Worm (Caenorhabditis elegans) whole organism, L3 larva: ENCODE results near the gene natb-1.

Experiments
- R02D3.7 ChIP-seq: fragments of 150-350 bp; optimal IDR thresholded peaks from 2 replicates; lab custom pipeline; 2014; ENCODE audit warnings: missing biosample characterization, missing genetic modification characterization
- aly-2 ChIP-seq: fragments of 150-350 bp; optimal IDR thresholded peaks from 2 replicates; lab custom pipeline; 2014; ENCODE audit warnings: missing biosample characterization, missing genetic modification characterization
- ama-1 ChIP-seq: fragments of 150-350 bp; optimal IDR thresholded peaks from 2 replicates; lab custom pipeline; 2018
- ceh-28 ChIP-seq: fragments of 150-350 bp; optimal IDR thresholded peaks from 2 replicates; lab custom pipeline; 2014; ENCODE audit warnings: missing biosample characterization, missing genetic modification reagents, missing genetic modification characterization
- ceh-9 ChIP-seq: sonication (generic microtip); optimal IDR thresholded peaks from 2 replicates; lab custom pipeline; 2018; ENCODE audit warnings: missing biosample characterization, missing genetic modification characterization
- daf-12 ChIP-seq: fragments of 150-350 bp; optimal IDR thresholded peaks from 2 replicates; lab custom pipeline; 2014; ENCODE audit warnings: missing biosample characterization, missing genetic modification reagents, missing genetic modification characterization
- egl-27 ChIP-seq: sonication (generic microtip); optimal IDR thresholded peaks from 4 replicates; lab custom pipeline; 2017; ENCODE audit warnings: missing biosample characterization, missing genetic modification reagents, missing genetic modification characterization
- egl-5 ChIP-seq: fragments of 150-350 bp; optimal IDR thresholded peaks from 2 replicates; lab custom pipeline; 2017; ENCODE audit warnings: missing biosample characterization, missing genetic modification reagents, missing genetic modification characterization, inconsistent platforms
- elt-1 ChIP-seq: fragments of 150-350 bp; optimal IDR thresholded peaks from 2 replicates; lab custom pipeline; 2014; ENCODE audit warnings: missing biosample characterization, missing genetic modification characterization
- elt-2 ChIP-seq: sonication (generic microtip); optimal IDR thresholded peaks from 2 replicates; lab custom pipeline; 2016; ENCODE audit warnings: missing genetic modification reagents, mild to moderate bottlenecking, missing genetic modification characterization, missing compliant biosample characterization
- elt-3 ChIP-seq, 3 experiments: fragments of 150-350 bp in 1 of 3; sonication (generic microtip) in 2 of 3; optimal IDR thresholded peaks; 2 replicates in 2 of 3; 4 replicates in 1 of 3; lab custom pipeline; 2014 to 2017; ENCODE audit warnings: missing biosample characterization in 3 of 3, missing genetic modification characterization in 3 of 3
- eor-1 ChIP-seq, 2 experiments: fragments of 150-350 bp; optimal IDR thresholded peaks; 2 replicates each; lab custom pipeline; 2014 to 2018; ENCODE audit warnings: missing biosample characterization in 2 of 2, missing genetic modification characterization in 2 of 2
- fkh-10 ChIP-seq: sonication (generic microtip); optimal IDR thresholded peaks from 2 replicates; lab custom pipeline; 2017; ENCODE audit warnings: missing biosample characterization, missing genetic modification reagents, missing genetic modification characterization
- fos-1 ChIP-seq: fragments of 150-350 bp; optimal IDR thresholded peaks from 2 replicates; lab custom pipeline; 2014; ENCODE audit warnings: missing biosample characterization, missing genetic modification characterization
- hmg-11 ChIP-seq: sonication (generic microtip); optimal IDR thresholded peaks from 2 replicates; lab custom pipeline; 2016; ENCODE audit warnings: missing genetic modification characterization, missing compliant biosample characterization
- lin-15B ChIP-seq: fragments of 150-350 bp; optimal IDR thresholded peaks from 2 replicates; lab custom pipeline; 2014; ENCODE audit warnings: missing biosample characterization, missing genetic modification characterization
- mdl-1 ChIP-seq: fragments of 150-350 bp; optimal IDR thresholded peaks from 2 replicates; lab custom pipeline; 2014; ENCODE audit warnings: missing biosample characterization, missing genetic modification characterization
- nfya-1 ChIP-seq: sonication (generic microtip); optimal IDR thresholded peaks from 2 replicates; lab custom pipeline; 2017; ENCODE audit warnings: missing genetic modification characterization, mild to moderate bottlenecking, missing compliant biosample characterization, antibody characterized with exemption, moderate library complexity; ENCODE audit not compliant: insufficient read depth
- nhr-11 ChIP-seq: fragments of 150-350 bp; optimal IDR thresholded peaks from 2 replicates; lab custom pipeline; 2014; ENCODE audit warnings: missing biosample characterization, missing genetic modification characterization
- nhr-23 ChIP-seq: fragments of 150-350 bp; optimal IDR thresholded peaks from 2 replicates; lab custom pipeline; 2014; ENCODE audit warnings: missing biosample characterization, missing genetic modification reagents, missing genetic modification characterization
- nhr-25 ChIP-seq: sonication (generic microtip); optimal IDR thresholded peaks from 2 replicates; lab custom pipeline; 2017; ENCODE audit warnings: missing biosample characterization, missing genetic modification characterization
- nhr-28 ChIP-seq: fragments of 150-350 bp; optimal IDR thresholded peaks from 2 replicates; lab custom pipeline; 2014; ENCODE audit warnings: missing biosample characterization, missing genetic modification characterization
- nhr-43 ChIP-seq: sonication (generic microtip); optimal IDR thresholded peaks from 2 replicates; lab custom pipeline; 2016; ENCODE audit warnings: mild to moderate bottlenecking, missing genetic modification characterization, missing compliant biosample characterization; ENCODE audit not compliant: poor library complexity, severe bottlenecking
- nhr-67 ChIP-seq: fragments of 150-350 bp; optimal IDR thresholded peaks from 2 replicates; lab custom pipeline; 2014; ENCODE audit warnings: missing biosample characterization, missing genetic modification characterization
- pha-4 ChIP-seq: fragments of 150-350 bp; optimal IDR thresholded peaks from 2 replicates; lab custom pipeline; 2014; ENCODE audit warnings: missing biosample characterization, missing genetic modification reagents, missing genetic modification characterization
- pqm-1 ChIP-seq: fragments of 150-350 bp; optimal IDR thresholded peaks from 2 replicates; lab custom pipeline; 2017; ENCODE audit warnings: missing biosample characterization, missing genetic modification characterization, inconsistent platforms
- skn-1 ChIP-seq: fragments of 150-350 bp; optimal IDR thresholded peaks from 2 replicates; lab custom pipeline; 2014; ENCODE audit warnings: missing biosample characterization, missing genetic modification characterization
- snpc-4 ChIP-seq: fragments of 150-350 bp; optimal IDR thresholded peaks from 2 replicates; lab custom pipeline; 2014; ENCODE audit warnings: missing biosample characterization, missing genetic modification characterization
- unc-39 ChIP-seq: sonication (generic microtip); optimal IDR thresholded peaks from 4 replicates; lab custom pipeline; 2017; ENCODE audit warnings: missing biosample characterization, missing genetic modification characterization
- unc-62 ChIP-seq: fragments of 150-350 bp; sonication (generic microtip); optimal IDR thresholded peaks from 4 replicates; lab custom pipeline; 2014; ENCODE audit warnings: missing biosample characterization, missing genetic modification reagents, missing genetic modification characterization
- ztf-4 ChIP-seq: fragments of 150-350 bp; optimal IDR thresholded peaks from 2 replicates; lab custom pipeline; 2014; ENCODE audit warnings: missing biosample characterization, missing genetic modification characterization

natb-1 gene

DNA sequence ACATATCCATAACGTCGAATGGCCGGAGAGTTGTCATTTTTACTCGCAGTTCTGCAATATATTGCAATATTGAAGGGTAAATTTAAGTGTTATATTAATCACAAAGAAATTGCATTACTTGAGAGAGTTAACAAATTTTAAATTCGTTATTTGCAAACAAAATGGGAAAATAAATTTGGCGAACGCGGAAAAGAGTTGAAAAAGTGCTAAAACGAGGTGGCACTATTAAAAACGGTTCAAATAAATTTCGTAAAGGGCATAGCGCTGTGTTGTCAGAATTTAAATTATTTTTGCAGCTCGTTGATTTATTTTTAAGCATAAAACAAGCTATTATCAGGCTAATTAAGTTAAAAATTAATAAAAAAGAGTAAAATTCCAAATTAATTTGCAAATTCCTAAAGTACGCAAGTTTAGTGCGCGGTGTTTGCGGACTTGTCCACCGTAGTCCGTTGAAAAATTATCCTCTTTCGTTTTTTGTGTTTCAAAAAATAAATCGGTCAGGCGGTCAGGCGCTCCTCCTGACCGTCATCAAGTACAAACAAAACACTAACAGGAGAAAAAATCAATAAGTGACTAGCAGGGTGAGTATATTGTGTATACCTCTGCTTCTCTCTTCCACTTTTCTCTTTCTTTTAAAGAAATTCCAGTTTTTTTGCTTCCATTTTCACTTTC lies at the start of gene natb-1, which contains the start of gene abhd-12:
Gene natb-1, minus strand, starts transcription at position 51 of the 672 bp plus-strand sequence.
Gene abhd-12, plus strand, starts transcription at position 499 of the 672 bp plus-strand sequence.
- TF ChIP-seq snpc-4 (peak; percentile 66), pqm-1 (peak; percentile 21), nhr-25 (tag; lab: Kevin White, UChicago) (peak; percentile 29), nhr-43 (tag; lab: Kevin White, UChicago) (no peak), elt-2 (tag; lab: Kevin White, UChicago) (peak; percentile 20), egl-5 (tag; lab: Kevin White, UChicago) (peak; percentile 42), lin-15B (tag; lab: Kevin White, UChicago) (no peak), nfya-1 (tag; lab: Kevin White, UChicago) (peak; percentile 67), skn-1 (tag; lab: Kevin White, UChicago) (no peak), hmg-11 (tag; lab: Kevin White, UChicago) (peak; percentile 56), fkh-10 (no peak), pha-4 (tag; lab: Kevin White, UChicago) (peak; percentile 87), eor-1 (tag; optimal IDR thresholded peaks at IDR 0.05; lab: Kevin White, UChicago) (no peak), ceh-28 (tag; lab: Kevin White, UChicago) (peak; percentile 58), fos-1 (tag; lab: Kevin White, UChicago) (no peak), nhr-23 (tag; lab: Kevin White, UChicago) (peak; percentile 41)

DNA sequence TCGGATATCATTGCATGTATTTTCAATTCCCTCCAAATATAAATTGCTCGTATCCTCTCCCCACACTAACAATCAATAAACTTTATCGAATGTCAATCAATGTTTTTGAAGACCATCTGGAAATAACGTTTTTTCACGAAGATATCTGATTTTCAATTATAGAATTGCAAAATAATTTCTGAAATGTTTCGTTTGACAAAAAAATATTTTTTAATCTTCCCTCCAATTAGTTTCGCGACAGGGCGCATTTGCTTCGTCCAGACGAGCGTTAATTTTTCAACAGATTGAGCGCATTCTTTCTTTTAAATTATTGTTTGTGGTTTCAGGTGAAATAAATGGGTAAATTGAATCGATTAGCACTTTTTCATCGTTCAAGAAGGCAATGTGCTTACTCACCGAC lies 47.9 kb upstream of the natb-1 start, which contains the start of gene vars-1:
Gene vars-1, plus strand, starts transcription at position 291 of the 400 bp plus-strand sequence.
- TF ChIP-seq lin-15B (tag; lab: Kevin White, UChicago) = peak; percentile 67
- no peak for TF ChIP-seq ama-1 (lab: Kevin White, UChicago)
- no peak for TF ChIP-seq daf-12
- peak; percentile 57 for TF ChIP-seq nfya-1 (tag; lab: Kevin White, UChicago)
- TF ChIP-seq elt-2 (tag; lab: Kevin White, UChicago) = peak; percentile 13
- TF ChIP-seq R02D3.7 (tag; lab: Kevin White, UChicago) = peak; percentile 28
- TF ChIP-seq nhr-23 (tag; lab: Kevin White, UChicago) = peak; percentile 57
- TF ChIP-seq, all 47 proteins: peak for 5

DNA sequence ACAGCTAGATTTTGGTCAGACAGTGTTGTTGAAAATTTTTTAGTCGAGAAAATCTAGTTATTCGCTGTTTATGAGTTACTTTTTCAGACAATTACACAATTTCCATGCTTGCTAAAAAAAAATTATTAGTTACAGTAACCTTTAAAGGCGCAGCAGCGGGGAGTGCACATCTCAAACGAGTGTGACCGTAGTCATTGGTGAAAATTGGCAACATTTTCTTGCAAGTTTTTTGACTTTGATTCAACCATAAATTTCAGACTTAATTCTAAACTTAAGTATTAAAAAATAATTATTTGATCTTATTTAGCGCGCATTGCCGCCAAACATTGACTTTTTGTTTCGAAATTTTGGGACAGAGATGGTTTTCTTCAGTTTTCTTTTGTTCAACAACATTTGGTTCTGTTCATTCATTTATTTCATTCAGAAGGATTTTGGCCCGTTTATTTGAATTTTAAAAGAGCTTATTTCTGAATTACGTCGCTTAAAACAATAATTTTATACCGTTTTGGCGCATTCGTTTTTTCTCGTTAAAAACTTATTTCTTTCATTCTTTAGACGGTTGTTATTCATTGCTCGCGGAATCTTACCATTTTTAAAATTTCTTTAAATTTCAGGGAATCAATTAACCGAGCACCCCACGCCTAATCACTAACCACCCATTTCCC lies 45.7 kb upstream of the natb-1 start, which contains the start of gene oma-2:
Gene oma-2, plus strand, starts transcription at position 615 of the 665 bp plus-strand sequence.
- TF ChIP-seq unc-39 (tag; lab: Kevin White, UChicago) (no peak), nhr-43 (tag; lab: Kevin White, UChicago) (peak; percentile 57)

DNA sequence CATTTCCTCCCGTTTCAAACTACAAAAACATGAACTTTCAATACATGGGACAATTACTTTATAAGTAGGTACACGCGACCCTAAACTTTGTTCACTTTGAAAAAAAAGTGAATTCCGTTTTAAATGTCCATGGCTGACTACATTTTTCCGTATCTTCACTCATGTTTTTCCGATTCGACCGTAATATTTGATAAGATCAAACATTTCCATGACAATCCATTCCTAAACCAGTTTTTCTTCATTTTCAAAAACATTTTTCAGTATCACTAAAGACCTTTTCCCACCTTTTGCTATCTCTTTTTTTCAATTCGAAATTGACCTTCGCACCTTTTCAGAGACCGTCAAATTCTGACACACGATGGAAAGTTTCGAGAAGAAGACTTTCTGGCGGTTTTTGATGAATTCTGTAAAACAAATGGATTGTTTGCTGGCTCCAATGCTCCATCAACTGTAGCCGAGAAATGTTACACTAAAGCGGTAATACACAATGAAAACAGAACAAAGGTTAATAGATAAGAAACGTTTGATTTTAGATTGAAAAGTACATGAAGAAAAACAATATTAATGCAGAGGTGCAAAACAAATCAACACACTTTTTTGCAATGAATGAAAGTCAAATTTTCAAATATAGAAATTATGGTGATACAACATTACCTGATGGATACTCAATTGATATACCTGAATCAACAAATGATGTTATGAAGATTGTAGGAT lies 44.4 kb upstream of the natb-1 start:
- no peak for TF ChIP-seq pqm-1
- peak in 1 of 3 experiments; percentile 78 for TF ChIP-seq elt-3 (tag; optimal IDR thresholded peaks at IDR 0.05; lab: Kevin White, UChicago)
- TF ChIP-seq mdl-1 = no peak
- peak; percentile 21 for TF ChIP-seq nhr-43 (tag; lab: Kevin White, UChicago)
- no peak for TF ChIP-seq ceh-9 (tag; lab: Kevin White, UChicago)
- TF ChIP-seq elt-1 (tag; lab: Kevin White, UChicago) = peak; percentile 16

DNA sequence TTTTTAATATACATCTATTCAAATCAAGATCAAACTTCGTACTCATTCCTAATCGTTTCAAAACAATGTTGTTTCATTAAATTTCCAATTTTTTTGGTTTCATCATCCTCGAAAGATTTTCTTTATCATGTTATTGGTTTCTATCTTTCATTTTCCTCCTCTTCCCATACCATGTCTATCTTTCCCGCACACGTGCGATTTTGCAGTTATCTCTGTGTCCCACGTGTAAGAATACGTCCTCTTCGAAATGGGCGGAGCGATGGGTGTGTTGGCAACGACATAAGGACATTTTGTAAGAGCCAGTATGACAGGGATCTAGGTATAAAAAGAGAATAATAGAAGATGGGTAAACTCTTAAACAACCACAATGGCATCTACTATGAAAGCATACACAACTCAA lies 43.1 kb upstream of the natb-1 start, which contains the start of gene F43H9.4:
Gene F43H9.4, plus strand, starts transcription at position 366 of the 400 bp plus-strand sequence.
- TF ChIP-seq nhr-25 (tag; lab: Kevin White, UChicago) (no peak), mdl-1 (peak; percentile 49), elt-1 (tag; lab: Kevin White, UChicago) (no peak), nhr-23 (tag; lab: Kevin White, UChicago) (peak; percentile 28), nhr-43 (tag; lab: Kevin White, UChicago) (peak; percentile 85), nhr-67 (no peak), pqm-1 (no peak), elt-3 (tag; optimal IDR thresholded peaks at IDR 0.05; lab: Kevin White, UChicago) (peak in 1 of 3 experiments; percentile 10)

DNA sequence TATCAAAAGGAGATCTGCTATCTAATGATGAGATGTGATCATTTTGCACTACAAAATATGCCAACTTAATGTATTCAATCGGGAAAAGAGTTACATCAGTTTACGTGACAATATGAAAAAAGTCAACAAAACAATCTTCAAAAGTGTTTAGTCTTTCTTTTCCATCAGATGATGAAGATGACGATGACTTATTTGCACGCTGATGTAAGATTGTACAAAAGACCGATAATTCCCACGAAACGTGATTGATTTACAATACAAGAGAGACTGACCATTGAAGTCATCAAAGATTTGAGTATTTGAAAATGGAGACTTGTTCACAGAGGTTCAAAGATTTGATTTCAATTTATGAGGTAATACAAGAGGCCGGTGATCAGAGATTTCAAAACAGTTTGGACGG lies 42.0 kb upstream of the natb-1 start:
- no peak for TF ChIP-seq ztf-4 (tag; lab: Kevin White, UChicago)
- no peak for TF ChIP-seq eor-1 (tag; optimal IDR thresholded peaks at IDR 0.05; lab: Kevin White, UChicago)
- TF ChIP-seq nhr-25 (tag; lab: Kevin White, UChicago) = peak; percentile 3
- no peak for TF ChIP-seq egl-27 (tag; lab: Kevin White, UChicago)
- no peak for TF ChIP-seq lin-15B (tag; lab: Kevin White, UChicago)
- no peak for TF ChIP-seq mdl-1
- TF ChIP-seq nhr-28 (tag; lab: Kevin White, UChicago) = no peak
- TF ChIP-seq nhr-23 (tag; lab: Kevin White, UChicago) = no peak
- TF ChIP-seq nfya-1 (tag; lab: Kevin White, UChicago) = no peak
- TF ChIP-seq egl-5 (tag; lab: Kevin White, UChicago) = no peak
- no peak for TF ChIP-seq nhr-67
- TF ChIP-seq fkh-10 = no peak
- no peak for TF ChIP-seq unc-62 (GFP tag; lab: Kevin White, UChicago)
- TF ChIP-seq elt-1 (tag; lab: Kevin White, UChicago) = peak; percentile 80
- no peak for TF ChIP-seq nhr-11 (tag; lab: Kevin White, UChicago)
- TF ChIP-seq aly-2 (tag; lab: Kevin White, UChicago) = no peak
- peak; percentile 2 for TF ChIP-seq nhr-43 (tag; lab: Kevin White, UChicago)
- TF ChIP-seq, all 47 proteins: peak for 3
